Worm (Caenorhabditis elegans) whole organism, early embryonic: ENCODE data around the gene tank-1.

Experiments
- B0310.2 ChIP-seq: sonication (generic microtip); optimal IDR thresholded peaks from 2 replicates; lab custom pipeline; 2016; ENCODE audit warnings: mild to moderate bottlenecking, missing genetic modification characterization, missing compliant biosample characterization
- F13C5.2 ChIP-seq: sonication (generic microtip); optimal IDR thresholded peaks from 2 replicates; lab custom pipeline; 2017; ENCODE audit warnings: mild to moderate bottlenecking, missing genetic modification characterization, inconsistent platforms, missing compliant biosample characterization
- aly-1 ChIP-seq: sonication (generic microtip); optimal IDR thresholded peaks from 2 replicates; lab custom pipeline; 2016; ENCODE audit warnings: missing genetic modification characterization, missing compliant biosample characterization
- ama-1 ChIP-seq: fragments of 150-350 bp; optimal IDR thresholded peaks from 2 replicates; lab custom pipeline; 2014
- ceh-13 ChIP-seq: fragments of 200-800 bp; sonication (Bioruptor generic); optimal IDR thresholded peaks from 2 replicates; lab custom pipeline; 2018; ENCODE audit warnings: mild to moderate bottlenecking, missing genetic modification characterization, missing compliant biosample characterization
- ceh-36 ChIP-seq: sonication (generic microtip); optimal IDR thresholded peaks from 2 replicates; lab custom pipeline; 2016; ENCODE audit warnings: missing genetic modification characterization, inconsistent platforms, missing compliant biosample characterization
- ets-7 ChIP-seq: sonication (generic microtip); optimal IDR thresholded peaks from 2 replicates; lab custom pipeline; 2016; ENCODE audit warnings: missing genotype, missing genetic modification characterization, missing compliant biosample characterization
- flt-1 ChIP-seq: fragments of 200-800 bp; sonication (Bioruptor generic); IDR thresholded peaks from 2 replicates; pipeline ENCODE4 v1.3.6; 2022; ENCODE audit warnings: missing genetic modification characterization, missing compliant biosample characterization
- hmbx-1 ChIP-seq: sonication (generic microtip); optimal IDR thresholded peaks from 2 replicates; lab custom pipeline; 2016; ENCODE audit warnings: mild to moderate bottlenecking, missing genetic modification characterization, missing compliant biosample characterization
- hmg-4 ChIP-seq: fragments of 200-800 bp; sonication (Bioruptor generic); optimal IDR thresholded peaks from 2 replicates; lab custom pipeline; 2018; ENCODE audit warnings: mild to moderate bottlenecking, missing genetic modification characterization, missing compliant biosample characterization
- hnd-1 ChIP-seq: sonication (generic microtip); optimal IDR thresholded peaks from 2 replicates; lab custom pipeline; 2016; ENCODE audit warnings: missing genetic modification characterization, missing compliant biosample characterization
- pes-1 ChIP-seq: fragments of 200-800 bp; sonication (Bioruptor generic); IDR thresholded peaks from 2 replicates; pipeline ENCODE4 v1.3.6; 2022; ENCODE audit warnings: missing genetic modification reagents, missing genetic modification characterization, missing compliant biosample characterization
- scrt-1 ChIP-seq: fragments of 200-800 bp; sonication (Bioruptor generic); IDR thresholded peaks from 2 replicates; pipeline ENCODE4 v1.3.6; 2022; ENCODE audit warnings: missing genetic modification characterization, missing compliant biosample characterization
- sea-1 ChIP-seq: fragments of 200-800 bp; sonication (Bioruptor generic); conservative IDR thresholded peaks from 2 replicates; pipeline ENCODE4 v1.3.6; 2022; ENCODE audit warnings: missing genetic modification characterization, missing compliant biosample characterization
- tbx-11 ChIP-seq: fragments of 200-800 bp; sonication (Bioruptor generic); IDR thresholded peaks from 2 replicates; pipeline ENCODE4 v1.3.6; 2022; ENCODE audit warnings: missing genetic modification characterization, missing compliant biosample characterization
- tbx-37 ChIP-seq: fragments of 200-800 bp; sonication (Bioruptor generic); conservative IDR thresholded peaks from 2 replicates; pipeline ENCODE4 v1.3.6; 2022; ENCODE audit warnings: missing genetic modification reagents, missing genetic modification characterization, missing compliant biosample characterization
- tra-4 ChIP-seq: sonication (generic microtip); optimal IDR thresholded peaks from 2 replicates; lab custom pipeline; 2017; ENCODE audit warnings: missing genetic modification characterization, missing compliant biosample characterization

Gene tank-1

DNA sequence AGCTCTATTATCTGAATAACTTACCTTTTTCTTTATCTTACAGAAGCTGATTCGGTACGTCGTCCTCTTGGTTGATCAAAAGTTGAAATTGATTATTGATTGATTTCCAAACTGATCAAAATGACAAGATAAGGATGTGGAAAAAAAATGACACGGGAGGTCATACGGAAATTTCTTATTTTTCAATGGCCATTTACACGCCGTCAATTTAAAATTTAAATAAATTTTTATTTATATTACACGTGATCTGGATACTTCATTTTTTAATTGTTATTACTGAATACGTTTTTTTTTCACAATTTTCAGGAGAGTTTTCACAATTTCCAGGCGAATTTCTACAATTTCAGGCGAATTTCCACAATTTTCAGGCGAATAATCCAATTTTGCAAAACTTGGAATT, 9.6 kb downstream of the tank-1 start, which contains the start of gene Y75B7B.2:
TSS of gene Y75B7B.2 (minus strand) at position 101 of the 400 bp plus-strand sequence.
- TF ChIP-seq hnd-1 (no peak), hmbx-1 (tag; lab: Kevin White, UChicago) (no peak), tbx-11 (GFP tag; lab: Robert Waterston, UW) (no peak), ceh-36 (tag; lab: Kevin White, UChicago) (no peak), sea-1 (GFP tag; lab: Robert Waterston, UW) (no peak), ama-1 (no peak), tbx-37 (GFP tag; lab: Robert Waterston, UW) (no peak), flt-1 (GFP tag; lab: Robert Waterston, UW) (no peak), ets-7 (tag; lab: Kevin White, UChicago) (no peak), tra-4 (tag; lab: Kevin White, UChicago) (no peak), hmg-4 (GFP tag; lab: Kevin White, UChicago) (no peak), scrt-1 (GFP tag; lab: Robert Waterston, UW) (no peak), aly-1 (no peak), F13C5.2 (no peak), ceh-13 (GFP tag; lab: Kevin White, UChicago) (no peak), pes-1 (GFP tag; lab: Robert Waterston, UW) (no peak), B0310.2 (no peak)

DNA sequence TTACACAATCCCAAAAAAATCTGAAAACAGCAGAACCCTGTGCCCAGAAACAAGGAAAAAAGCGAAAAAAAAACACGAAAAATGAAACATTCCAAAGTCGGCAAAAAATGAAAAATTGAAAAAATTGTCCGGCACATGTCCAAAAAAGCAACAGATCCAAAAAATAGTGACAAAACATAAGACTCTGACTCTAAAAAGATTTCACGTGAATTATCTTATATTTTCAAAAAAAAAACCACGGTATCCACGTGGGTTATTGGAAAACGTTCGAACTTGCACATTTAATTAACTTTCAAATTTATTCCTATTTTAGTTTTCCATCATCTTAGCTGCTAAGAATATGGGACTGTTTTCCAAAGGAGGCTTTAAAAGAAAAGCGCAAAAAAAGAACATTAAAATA, 14.9 kb downstream of the tank-1 start, which contains the start of gene Y75B7B.1:
TSS of gene Y75B7B.1 (plus strand) at position 301 of the 400 bp plus-strand sequence.
- TF ChIP-seq F13C5.2 (no peak), tbx-37 (GFP tag; lab: Robert Waterston, UW) (no peak), hmbx-1 (tag; lab: Kevin White, UChicago) (no peak), flt-1 (GFP tag; lab: Robert Waterston, UW) (no peak), hmg-4 (GFP tag; lab: Kevin White, UChicago) (no peak), aly-1 (no peak), B0310.2 (no peak), tbx-11 (GFP tag; lab: Robert Waterston, UW) (no peak), ceh-36 (tag; lab: Kevin White, UChicago) (no peak), ama-1 (no peak), hnd-1 (no peak), pes-1 (GFP tag; lab: Robert Waterston, UW) (no peak), sea-1 (GFP tag; lab: Robert Waterston, UW) (no peak), scrt-1 (GFP tag; lab: Robert Waterston, UW) (no peak)

DNA sequence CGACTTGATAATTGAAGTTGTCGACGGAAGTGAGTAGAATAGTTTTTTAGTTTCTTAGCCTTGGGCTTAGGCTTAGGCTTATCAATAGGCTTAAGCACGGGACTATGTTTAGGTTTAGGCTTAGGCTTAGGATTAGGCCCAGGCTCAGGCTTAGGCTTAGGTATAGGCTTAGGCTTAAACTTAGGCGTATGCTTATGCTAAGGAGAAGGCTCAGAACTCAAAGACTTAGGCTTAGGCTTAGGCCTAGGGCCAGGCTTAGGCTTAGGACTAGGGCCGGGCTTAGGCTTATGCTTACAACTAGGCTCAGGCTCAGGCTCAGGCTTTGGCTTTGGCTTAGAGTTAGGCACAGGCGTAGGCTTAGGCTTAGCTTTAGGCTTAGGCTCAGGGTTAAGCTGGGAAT, 19.0 kb downstream of the tank-1 start:
- TF ChIP-seq sea-1 (GFP tag; lab: Robert Waterston, UW), result no peak
- peak; percentile 80 for TF ChIP-seq ceh-36 (tag; lab: Kevin White, UChicago)

DNA sequence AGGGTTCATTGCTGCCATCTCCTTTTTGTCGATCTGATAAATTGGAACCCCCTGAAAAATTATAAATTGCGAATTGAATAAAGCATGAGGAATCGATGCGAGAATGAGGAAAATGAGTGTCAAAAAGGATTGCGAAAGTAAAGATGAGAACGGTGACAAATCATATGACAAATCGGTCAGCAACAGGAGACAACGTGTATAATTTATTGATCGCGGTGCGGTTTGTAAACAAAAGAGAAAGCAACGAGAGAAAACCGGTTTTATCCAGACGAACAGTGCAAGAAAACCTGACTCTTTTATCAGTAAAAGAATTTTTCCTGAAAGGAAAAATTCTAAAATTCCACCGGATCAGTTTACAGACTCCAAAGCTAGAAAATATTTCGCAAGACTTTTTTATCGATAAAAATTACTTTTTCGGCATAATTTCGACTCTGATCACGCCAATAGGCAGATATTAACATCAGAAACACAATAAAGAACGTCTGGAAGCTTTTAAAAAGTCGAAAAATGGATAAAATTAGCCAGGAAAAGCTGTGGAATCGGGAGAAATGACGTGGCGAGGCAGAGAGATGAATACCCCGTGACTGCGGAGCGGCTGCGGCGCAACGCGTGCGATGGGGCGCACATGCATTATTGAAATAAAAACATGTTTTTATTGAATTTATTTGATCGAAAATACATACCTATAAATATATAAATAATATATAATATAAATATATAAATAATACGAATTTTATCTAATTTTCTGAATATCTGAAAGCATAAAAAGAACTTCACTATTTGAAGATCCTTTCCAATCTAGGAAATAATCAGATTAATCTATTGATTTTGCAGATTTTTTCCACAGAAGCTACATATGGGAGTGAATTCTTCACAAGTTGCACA, 21.3 kb downstream of the tank-1 start, which contains the start of the genes rab-1 and C39F7.5:
TSS of gene rab-1 (minus strand) at position 51 of the 885 bp plus-strand sequence.
TSS of gene C39F7.5 (plus strand) at position 835 of the 885 bp plus-strand sequence.
- no peak for TF ChIP-seq tra-4 (tag; lab: Kevin White, UChicago)
- TF ChIP-seq F13C5.2, result peak; percentile 5

DNA sequence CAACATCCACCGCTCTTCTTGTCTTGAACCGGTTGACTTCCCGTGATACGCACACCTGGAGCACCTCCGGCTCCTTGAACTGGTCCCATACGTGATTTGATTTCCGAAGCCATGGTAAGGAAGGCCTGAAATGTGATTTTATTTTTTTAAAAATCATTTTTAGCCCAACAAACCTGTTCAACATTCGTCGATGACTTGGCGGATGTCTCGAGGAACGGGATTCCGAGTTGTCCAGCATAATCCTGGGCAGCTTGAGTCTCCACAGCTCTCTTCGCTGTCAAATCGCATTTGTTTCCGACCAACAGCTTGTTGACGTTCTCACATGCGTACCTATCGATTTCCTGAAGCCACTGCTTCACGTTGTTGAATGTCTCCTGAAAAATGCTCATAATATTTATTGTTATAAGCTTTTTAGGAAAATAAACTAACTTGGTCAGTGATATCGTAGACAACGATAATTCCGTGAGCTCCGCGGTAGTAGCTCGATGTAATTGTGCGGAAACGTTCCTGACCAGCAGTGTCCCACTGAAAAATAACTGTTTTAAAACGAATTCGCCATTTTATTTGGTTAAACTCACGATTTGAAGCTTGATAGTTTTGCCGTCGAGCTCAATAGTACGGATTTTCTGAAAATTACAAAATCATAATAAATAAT, 22.3 kb downstream of the tank-1 start:
- TF ChIP-seq ceh-36 (tag; lab: Kevin White, UChicago) (no peak), flt-1 (GFP tag; lab: Robert Waterston, UW) (no peak), scrt-1 (GFP tag; lab: Robert Waterston, UW) (no peak), aly-1 (no peak), B0310.2 (no peak), pes-1 (GFP tag; lab: Robert Waterston, UW) (no peak), F13C5.2 (no peak), tbx-37 (GFP tag; lab: Robert Waterston, UW) (no peak), hnd-1 (no peak), ets-7 (tag; lab: Kevin White, UChicago) (no peak), tbx-11 (GFP tag; lab: Robert Waterston, UW) (no peak)

DNA sequence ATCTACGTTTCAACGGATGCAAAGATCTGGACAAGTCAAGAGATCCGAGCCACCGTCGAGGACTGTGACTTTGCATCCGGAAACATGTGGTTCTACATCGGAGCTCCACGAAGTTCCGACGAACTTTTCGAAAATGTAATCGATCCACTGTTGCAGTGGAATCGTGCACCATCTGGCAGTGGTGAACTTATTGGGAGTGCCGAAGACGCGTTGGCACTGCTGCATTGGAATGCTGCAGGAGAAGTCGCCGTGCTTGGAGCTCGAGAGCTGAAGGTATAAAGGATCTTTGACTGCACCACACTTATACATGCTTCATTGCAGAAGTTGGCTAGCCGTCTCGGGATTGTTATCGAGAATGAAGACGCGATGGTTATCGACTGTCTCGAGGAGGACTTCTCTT, 23.5 kb downstream of the tank-1 start:
- no peak for TF ChIP-seq ets-7 (tag; lab: Kevin White, UChicago)
- TF ChIP-seq pes-1 (GFP tag; lab: Robert Waterston, UW), result no peak
- no peak for TF ChIP-seq hnd-1
- TF ChIP-seq hmg-4 (GFP tag; lab: Kevin White, UChicago), result no peak
- TF ChIP-seq sea-1 (GFP tag; lab: Robert Waterston, UW), result no peak
- TF ChIP-seq hmbx-1 (tag; lab: Kevin White, UChicago), result no peak
- TF ChIP-seq flt-1 (GFP tag; lab: Robert Waterston, UW), result no peak
- no peak for TF ChIP-seq scrt-1 (GFP tag; lab: Robert Waterston, UW)
- TF ChIP-seq ceh-13 (GFP tag; lab: Kevin White, UChicago), result no peak
- TF ChIP-seq ceh-36 (tag; lab: Kevin White, UChicago), result no peak

DNA sequence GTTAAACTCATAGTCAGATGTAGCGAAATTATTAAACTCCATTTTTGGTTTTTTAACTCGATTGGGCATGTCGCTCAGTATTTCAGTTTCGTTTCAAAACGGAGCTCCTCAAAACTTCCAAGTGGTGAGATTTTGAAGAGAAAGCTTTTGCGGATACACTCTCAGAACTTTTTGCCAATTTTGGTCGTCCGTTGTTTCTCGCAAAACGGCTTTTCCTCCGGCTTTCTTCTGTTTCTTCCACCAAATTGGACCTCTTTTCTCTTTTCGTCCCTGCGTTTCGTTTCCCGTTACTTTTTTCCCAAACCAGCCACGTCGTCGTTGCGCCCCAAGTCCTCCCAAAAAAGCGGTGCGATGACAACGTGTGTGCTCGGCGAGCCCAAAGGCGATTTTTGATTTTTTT, 25.5 kb downstream of the tank-1 start, which contains the start of gene C39F7.1:
TSS of gene C39F7.1 (plus strand) at position 301 of the 400 bp plus-strand sequence.
- no peak for TF ChIP-seq B0310.2
- TF ChIP-seq tra-4 (tag; lab: Kevin White, UChicago), result no peak
- TF ChIP-seq scrt-1 (GFP tag; lab: Robert Waterston, UW), result no peak
- no peak for TF ChIP-seq ets-7 (tag; lab: Kevin White, UChicago)
- no peak for TF ChIP-seq flt-1 (GFP tag; lab: Robert Waterston, UW)
- no peak for TF ChIP-seq F13C5.2
- TF ChIP-seq pes-1 (GFP tag; lab: Robert Waterston, UW), result no peak
- TF ChIP-seq ceh-13 (GFP tag; lab: Kevin White, UChicago), result no peak
- no peak for TF ChIP-seq hmg-4 (GFP tag; lab: Kevin White, UChicago)
- TF ChIP-seq hnd-1, result no peak
- TF ChIP-seq sea-1 (GFP tag; lab: Robert Waterston, UW), result no peak
- TF ChIP-seq tbx-37 (GFP tag; lab: Robert Waterston, UW), result no peak
- TF ChIP-seq ama-1, result no peak
